Worm (Caenorhabditis elegans) whole organism, mixed stage, embryonic: Measurements from ENCODE around the gene srx-93.
"Not testable (repeated sequence)": the region's sequence is repeated elsewhere in the genome, so short reads cannot be mapped to it uniquely, and the experiment has no call there.

ENCODE experiments used
- M03D4.4 ChIP-seq: sonication (generic microtip); optimal IDR thresholded peaks from 2 replicates; lab custom pipeline; 2017; ENCODE audit warnings: mild to moderate bottlenecking, missing genetic modification characterization, missing compliant biosample characterization
- bed-3 ChIP-seq: fragments of 200-800 bp; sonication (Bioruptor generic); optimal IDR thresholded peaks from 3 replicates; lab custom pipeline; 2018; ENCODE audit warnings: mild to moderate bottlenecking, missing genetic modification characterization, moderate library complexity, missing compliant biosample characterization
- blmp-1 ChIP-seq: fragments of 150-350 bp; optimal IDR thresholded peaks from 2 replicates; lab custom pipeline; 2014; ENCODE audit warnings: missing biosample characterization, missing genetic modification characterization
- ceh-39 ChIP-seq: fragments of 150-350 bp; optimal IDR thresholded peaks from 2 replicates; lab custom pipeline; 2014; ENCODE audit warnings: missing biosample characterization, missing genetic modification characterization
- ceh-43 ChIP-seq: fragments of 200-800 bp; sonication (Bioruptor generic); optimal IDR thresholded peaks from 2 replicates; lab custom pipeline; 2018; ENCODE audit warnings: mild to moderate bottlenecking, missing genetic modification characterization, moderate library complexity, missing compliant biosample characterization
- ceh-83 ChIP-seq: fragments of 200-800 bp; sonication (Bioruptor generic); optimal IDR thresholded peaks from 2 replicates; lab custom pipeline; 2018; ENCODE audit warnings: mild to moderate bottlenecking, missing genetic modification characterization, missing compliant biosample characterization
- ces-1 ChIP-seq: fragments of 150-350 bp; optimal IDR thresholded peaks from 2 replicates; lab custom pipeline; 2014; ENCODE audit warnings: missing biosample characterization, missing genetic modification reagents, missing genetic modification characterization
- cnd-1 ChIP-seq: fragments of 200-800 bp; sonication (Bioruptor generic); optimal IDR thresholded peaks from 2 replicates; lab custom pipeline; 2018; ENCODE audit warnings: mild to moderate bottlenecking, missing genetic modification characterization, missing compliant biosample characterization
- drap-1 ChIP-seq: fragments of 200-800 bp; sonication (Bioruptor generic); optimal IDR thresholded peaks from 3 replicates; lab custom pipeline; 2018; ENCODE audit warnings: mild to moderate bottlenecking, missing genetic modification characterization, missing compliant biosample characterization
- elt-1 ChIP-seq: sonication (generic microtip); optimal IDR thresholded peaks from 2 replicates; lab custom pipeline; 2017; ENCODE audit warnings: missing genetic modification characterization, mild to moderate bottlenecking, missing compliant biosample characterization, antibody characterized with exemption, moderate library complexity, borderline replicate concordance; ENCODE audit not compliant: insufficient read depth
- elt-3 ChIP-seq: fragments of 150-350 bp; optimal IDR thresholded peaks from 2 replicates; lab custom pipeline; 2014; ENCODE audit warnings: missing biosample characterization, missing genetic modification characterization
- flh-1 ChIP-seq: fragments of 200-800 bp; sonication (Bioruptor generic); optimal IDR thresholded peaks from 2 replicates; lab custom pipeline; 2018; ENCODE audit warnings: mild to moderate bottlenecking, missing genetic modification characterization, moderate library complexity, missing compliant biosample characterization
- ham-2 ChIP-seq: fragments of 200-800 bp; sonication (Bioruptor generic); optimal IDR thresholded peaks from 2 replicates; lab custom pipeline; 2018; ENCODE audit warnings: mild to moderate bottlenecking, missing genetic modification characterization, missing compliant biosample characterization
- hlh-1 ChIP-seq: fragments of 150-350 bp; optimal IDR thresholded peaks from 2 replicates; lab custom pipeline; 2014; ENCODE audit warnings: missing biosample characterization, missing genetic modification reagents, missing genetic modification characterization
- lin-13 ChIP-seq: fragments of 150-350 bp; optimal IDR thresholded peaks from 2 replicates; lab custom pipeline; 2014; ENCODE audit warnings: missing biosample characterization, missing genetic modification characterization
- lin-32 ChIP-seq: fragments of 200-800 bp; sonication (Bioruptor generic); optimal IDR thresholded peaks from 2 replicates; lab custom pipeline; 2018; ENCODE audit warnings: mild to moderate bottlenecking, missing genetic modification characterization, missing compliant biosample characterization
- lsy-2 ChIP-seq: fragments of 150-350 bp; optimal IDR thresholded peaks from 2 replicates; lab custom pipeline; 2014; ENCODE audit warnings: missing biosample characterization, missing genetic modification characterization
- mab-5 ChIP-seq: fragments of 150-350 bp; optimal IDR thresholded peaks from 2 replicates; lab custom pipeline; 2014; ENCODE audit warnings: missing biosample characterization, missing genetic modification characterization
- mep-1 ChIP-seq: fragments of 150-350 bp; optimal IDR thresholded peaks from 2 replicates; lab custom pipeline; 2017; ENCODE audit warnings: missing biosample characterization, missing genetic modification reagents, missing genetic modification characterization, inconsistent platforms
- mls-2 ChIP-seq: sonication (generic microtip); optimal IDR thresholded peaks from 2 replicates; lab custom pipeline; 2016; ENCODE audit warnings: mild to moderate bottlenecking, missing genetic modification characterization, moderate library complexity, missing compliant biosample characterization
- nhr-12 ChIP-seq: fragments of 150-350 bp; optimal IDR thresholded peaks from 2 replicates; lab custom pipeline; 2014; ENCODE audit warnings: missing biosample characterization, missing genetic modification characterization
- nhr-2 ChIP-seq: fragments of 150-350 bp; optimal IDR thresholded peaks from 2 replicates; lab custom pipeline; 2014; ENCODE audit warnings: missing biosample characterization, missing genetic modification characterization
- nhr-237 ChIP-seq: fragments of 150-350 bp; optimal IDR thresholded peaks from 2 replicates; lab custom pipeline; 2014; ENCODE audit warnings: missing biosample characterization, missing genetic modification characterization
- nhr-28 ChIP-seq: fragments of 150-350 bp; optimal IDR thresholded peaks from 2 replicates; lab custom pipeline; 2014; ENCODE audit warnings: missing biosample characterization, missing genetic modification characterization
- nhr-76 ChIP-seq: sonication (generic microtip); optimal IDR thresholded peaks from 2 replicates; lab custom pipeline; 2017; ENCODE audit warnings: missing biosample characterization, missing genetic modification characterization
- pha-4 ChIP-seq: fragments of 150-350 bp; optimal IDR thresholded peaks from 2 replicates; lab custom pipeline; 2018; ENCODE audit warnings: missing biosample characterization, missing genetic modification reagents, missing genetic modification characterization
- sem-2 ChIP-seq: fragments of 200-800 bp; sonication (Bioruptor generic); optimal IDR thresholded peaks from 2 replicates; lab custom pipeline; 2018; ENCODE audit warnings: mild to moderate bottlenecking, missing genetic modification characterization, missing compliant biosample characterization
- snpc-4 ChIP-seq: fragments of 150-350 bp; optimal IDR thresholded peaks from 2 replicates; lab custom pipeline; 2014; ENCODE audit warnings: missing biosample characterization, missing genetic modification characterization
- sptf-1 ChIP-seq: sonication (generic microtip); optimal IDR thresholded peaks from 2 replicates; lab custom pipeline; 2017; ENCODE audit warnings: mild to moderate bottlenecking, missing genetic modification characterization, moderate library complexity, missing compliant biosample characterization
- unc-120 ChIP-seq: sonication (generic microtip); optimal IDR thresholded peaks from 2 replicates; lab custom pipeline; 2017; ENCODE audit warnings: missing genetic modification characterization, missing compliant biosample characterization; ENCODE audit not compliant: poor library complexity, severe bottlenecking
- unc-39 ChIP-seq: fragments of 150-350 bp; optimal IDR thresholded peaks from 2 replicates; lab custom pipeline; 2014; ENCODE audit warnings: missing biosample characterization, missing genetic modification characterization
- ztf-11 ChIP-seq: fragments of 150-350 bp; optimal IDR thresholded peaks from 2 replicates; lab custom pipeline; 2014; ENCODE audit warnings: missing biosample characterization, missing genetic modification characterization

srx-93 gene

DNA sequence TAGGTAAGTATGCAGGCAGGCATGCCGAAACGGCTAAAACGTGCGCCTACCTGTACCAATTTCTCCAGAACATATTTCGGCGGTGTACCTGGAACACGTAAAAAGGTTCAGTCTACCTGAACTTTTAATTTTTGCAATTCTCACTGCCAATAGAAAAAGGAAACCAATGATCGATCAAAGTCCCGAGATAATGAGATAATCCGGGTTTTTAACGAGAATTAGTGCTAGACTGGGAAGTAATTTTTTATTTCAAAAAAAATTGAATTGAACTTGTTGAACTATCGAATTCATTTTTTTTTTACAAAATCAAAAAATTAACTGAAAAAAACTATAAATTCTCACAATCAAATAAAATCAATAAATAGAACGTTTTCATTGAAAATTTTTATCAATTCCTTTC is 19.9 kb downstream of the srx-93 start, which contains the start of gene T22F3.7:
Gene T22F3.7 (minus strand): TSS at position 101 of the 400 bp plus-strand sequence.
- TF ChIP-seq nhr-2 (tag; lab: Kevin White, UChicago) (no peak), ham-2 (no peak), sem-2 (GFP tag; lab: Kevin White, UChicago) (no peak), pha-4 (tag; lab: Kevin White, UChicago) (no peak), mls-2 (tag; lab: Kevin White, UChicago) (no peak), lsy-2 (tag; lab: Kevin White, UChicago) (no peak), mab-5 (tag; lab: Kevin White, UChicago) (no peak), unc-120 (tag; lab: Kevin White, UChicago) (no peak), elt-1 (tag; lab: Kevin White, UChicago) (no peak), cnd-1 (tag; lab: Kevin White, UChicago) (no peak), unc-39 (no peak), ceh-43 (no peak), mep-1 (no peak), ceh-83 (no peak), bed-3 (GFP tag; lab: Kevin White, UChicago) (no peak), nhr-76 (tag; lab: Kevin White, UChicago) (no peak), sptf-1 (tag; lab: Kevin White, UChicago) (no peak), nhr-12 (tag; lab: Kevin White, UChicago) (no peak)

DNA sequence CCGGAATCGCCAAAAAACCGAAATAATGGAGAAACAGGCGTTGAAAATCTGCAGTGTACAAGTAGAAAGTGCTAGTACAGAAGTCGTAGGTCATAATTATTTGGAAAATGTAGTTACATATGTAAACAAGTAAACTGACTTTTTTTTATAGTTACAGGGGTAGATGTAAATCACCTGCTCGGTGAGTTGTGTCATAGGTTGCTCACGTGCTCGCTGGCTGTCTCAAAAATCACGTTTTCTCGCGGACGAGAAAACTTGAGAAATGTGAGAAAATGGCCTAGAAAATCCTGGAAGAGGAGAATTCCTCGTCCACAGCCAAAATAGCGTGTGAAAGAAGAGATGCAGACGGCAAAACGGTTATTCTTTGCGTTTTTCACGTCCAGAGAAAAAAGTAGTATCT is 23.5 kb downstream of the srx-93 start, which contains the start of gene srh-212:
Gene srh-212 (minus strand): TSS at position 101 of the 400 bp plus-strand sequence.
- not testable (repeated sequence) for TF ChIP-seq lin-32; elt-3 (tag; lab: Kevin White, UChicago); lsy-2 (tag; lab: Kevin White, UChicago)

DNA sequence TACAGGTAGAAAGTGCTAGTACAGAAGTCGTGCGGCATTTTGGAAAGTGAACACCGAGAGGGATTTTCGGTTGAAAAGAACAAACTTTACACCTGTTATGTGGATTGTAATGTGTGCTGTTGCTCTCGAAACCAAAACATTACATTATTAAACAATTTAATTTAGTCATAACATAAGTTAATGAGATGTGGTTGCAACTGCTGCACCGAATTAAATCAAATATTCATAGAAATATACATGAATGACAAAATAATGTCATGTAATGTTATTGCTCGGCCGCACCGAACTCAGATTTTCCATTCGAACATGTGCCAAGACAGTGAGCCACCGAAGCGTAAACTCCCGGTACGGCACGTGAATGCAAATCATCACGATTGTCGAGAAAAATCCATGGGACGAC is 25.6 kb downstream of the srx-93 start, which contains the start of gene srh-213:
Gene srh-213 (minus strand): TSS at position 101 of the 400 bp plus-strand sequence.
- no peak for TF ChIP-seq nhr-237 (tag; lab: Kevin White, UChicago)
- TF ChIP-seq elt-1 (tag; lab: Kevin White, UChicago) = no peak
- no peak for TF ChIP-seq snpc-4 (tag; lab: Kevin White, UChicago)
- no peak for TF ChIP-seq nhr-76 (tag; lab: Kevin White, UChicago)
- no peak for TF ChIP-seq ztf-11 (tag; lab: Kevin White, UChicago)
- no peak for TF ChIP-seq nhr-28 (tag; lab: Kevin White, UChicago)
- TF ChIP-seq sem-2 (GFP tag; lab: Kevin White, UChicago) = no peak
- no peak for TF ChIP-seq flh-1 (GFP tag; lab: Kevin White, UChicago)

DNA sequence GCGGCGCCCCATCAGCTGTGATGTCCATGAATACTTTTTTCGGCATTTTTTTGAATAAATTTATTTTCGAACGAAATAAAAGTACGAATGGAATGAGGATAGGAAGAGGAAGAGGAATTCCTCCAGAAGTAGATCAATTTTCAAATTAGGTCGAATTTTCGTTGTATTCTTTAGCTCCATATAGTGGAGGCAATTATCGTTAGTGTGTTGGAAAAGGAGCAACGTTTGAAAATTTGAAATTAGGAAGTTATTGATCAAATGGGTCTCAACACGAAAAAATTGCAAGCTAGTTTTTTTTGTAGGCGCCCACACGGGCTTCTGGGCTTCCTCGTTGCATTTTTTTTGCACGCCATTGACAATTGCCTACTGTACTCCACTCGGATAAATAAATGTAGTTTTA is 28.4 kb downstream of the srx-93 start, which contains the start of gene T22F3.12:
Gene T22F3.12 (minus strand): TSS at position 101 of the 400 bp plus-strand sequence.
- no peak for TF ChIP-seq flh-1 (GFP tag; lab: Kevin White, UChicago)
- TF ChIP-seq elt-1 (tag; lab: Kevin White, UChicago) = no peak
- no peak for TF ChIP-seq bed-3 (GFP tag; lab: Kevin White, UChicago)
- TF ChIP-seq ces-1 (GFP tag; lab: Kevin White, UChicago) = no peak
- no peak for TF ChIP-seq nhr-76 (tag; lab: Kevin White, UChicago)
- no peak for TF ChIP-seq ceh-43
- TF ChIP-seq unc-120 (tag; lab: Kevin White, UChicago) = no peak
- TF ChIP-seq drap-1 = no peak
- TF ChIP-seq lsy-2 (tag; lab: Kevin White, UChicago) = no peak
- TF ChIP-seq sptf-1 (tag; lab: Kevin White, UChicago) = no peak
- no peak for TF ChIP-seq mep-1
- no peak for TF ChIP-seq blmp-1
- no peak for TF ChIP-seq mab-5 (tag; lab: Kevin White, UChicago)
- no peak for TF ChIP-seq ceh-83
- TF ChIP-seq M03D4.4 (tag; lab: Kevin White, UChicago) = no peak
- no peak for TF ChIP-seq ceh-39
- no peak for TF ChIP-seq mls-2 (tag; lab: Kevin White, UChicago)
- no peak for TF ChIP-seq nhr-28 (tag; lab: Kevin White, UChicago)
- no peak for TF ChIP-seq lin-13
- TF ChIP-seq lin-32 = no peak

DNA sequence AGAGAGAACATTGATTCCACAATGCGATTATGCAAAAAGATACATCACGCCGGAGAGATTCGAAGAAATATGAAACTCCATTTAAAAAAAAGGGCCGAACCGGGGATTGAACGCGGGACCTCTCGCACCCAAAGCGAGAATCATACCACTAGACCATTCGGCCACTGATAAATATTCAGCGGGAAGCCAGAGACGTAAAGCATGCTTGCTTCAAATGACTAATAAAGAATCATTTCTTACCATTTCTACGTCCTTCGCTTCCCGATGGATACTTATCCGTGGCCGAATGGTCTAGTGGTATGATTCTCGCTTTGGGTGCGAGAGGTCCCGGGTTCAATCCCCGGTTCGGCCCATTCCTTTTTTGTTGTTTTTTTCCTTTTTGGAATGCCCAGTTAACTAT is 32.3 kb downstream of the srx-93 start:
- no peak for TF ChIP-seq sptf-1 (tag; lab: Kevin White, UChicago)
- TF ChIP-seq lin-32 = no peak
- no peak for TF ChIP-seq blmp-1
- TF ChIP-seq elt-1 (tag; lab: Kevin White, UChicago) = no peak
- no peak for TF ChIP-seq hlh-1
- TF ChIP-seq snpc-4 (tag; lab: Kevin White, UChicago) = no peak
- no peak for TF ChIP-seq mls-2 (tag; lab: Kevin White, UChicago)
- TF ChIP-seq ztf-11 (tag; lab: Kevin White, UChicago) = no peak
- no peak for TF ChIP-seq ceh-43
- TF ChIP-seq, all 35 proteins: peak for 0
